Fruit fly (Drosophila melanogaster): ENCODE results near the gene Dip-C.

Gene Dip-C

dm6 chr3R:12425510-12426309 lies 12.2 kb upstream of the Dip-C start, which contains the start of gene Pp1-87B (continued):
- TF ChIP-seq Usf (GFP tag; optimal IDR thresholded peaks at IDR 0.05) (peak; percentile 29), org-1 (GFP tag; optimal IDR thresholded peaks at IDR 0.05) (no peak), lab (GFP tag; optimal IDR thresholded peaks at IDR 0.05) (no peak), CG42726 (GFP tag; IDR thresholded peaks at IDR 0.05; ENCODE audit: partially characterized antibody) (no peak; the same call in 1 of the 2 replicates), peb (GFP tag; IDR thresholded peaks at IDR 0.05) (no peak), NFAT (GFP tag; IDR thresholded peaks at IDR 0.05) (no peak), CG11695 (GFP tag; IDR thresholded peaks at IDR 0.05) (no peak), Ravus (GFP tag; IDR thresholded peaks at IDR 0.05) (no peak), CG9437 (GFP tag; optimal IDR thresholded peaks at IDR 0.05) (peak; percentile 37), pb (GFP tag; optimal IDR thresholded peaks at IDR 0.05) (no peak), CG34422 (GFP tag; IDR thresholded peaks at IDR 0.05) (peak; percentile 31; the same call in 1 of the 3 replicates), dm (GFP tag; optimal IDR thresholded peaks at IDR 0.05) (peak; percentile 89), CG12659 (GFP tag; optimal IDR thresholded peaks at IDR 0.05) (peak; percentile 87), CG4424 (GFP tag; optimal IDR thresholded peaks at IDR 0.05) (peak; percentile 8), PHDP (tag; optimal IDR thresholded peaks at IDR 0.05) (no peak), br (optimal IDR thresholded peaks at IDR 0.05) (no peak), CG9609 (GFP tag; optimal IDR thresholded peaks at IDR 0.05) (peak; percentile 30), CG13424 (tag; optimal IDR thresholded peaks at IDR 0.05) (no peak), al (GFP tag; IDR thresholded peaks at IDR 0.05) (no peak), CG14441 (GFP tag; IDR thresholded peaks at IDR 0.05) (no peak), trem (tag; optimal IDR thresholded peaks at IDR 0.05) (peak; percentile 28), CG6765 (GFP tag; optimal IDR thresholded peaks at IDR 0.05) (no peak), HmgZ (tag; optimal IDR thresholded peaks at IDR 0.05) (peak; percentile 37), BEAF-32 (GFP tag; optimal IDR thresholded peaks at IDR 0.05) (peak; percentile 70), CG8924 (tag; optimal IDR thresholded peaks at IDR 0.05) (peak; percentile 43), gsb (GFP tag; IDR thresholded peaks at IDR 0.05) (no peak), psq (GFP tag; optimal IDR thresholded peaks at IDR 0.05) (no peak), disco-r (GFP tag; optimal IDR thresholded peaks at IDR 0.05) (no peak), Antp (GFP tag; optimal IDR thresholded peaks at IDR 0.05) (no peak), Side (GFP tag; optimal IDR thresholded peaks at IDR 0.05) (peak; percentile 32), Mrtf (GFP tag; IDR thresholded peaks at IDR 0.05) (no peak), run (tag; optimal IDR thresholded peaks at IDR 0.05) (no peak), zfh2 (GFP tag; optimal IDR thresholded peaks at IDR 0.05) (no peak), CG2116 (GFP tag; optimal IDR thresholded peaks at IDR 0.05) (peak; percentile 66), sisA (GFP tag; IDR thresholded peaks at IDR 0.05) (no peak), wek (GFP tag; optimal IDR thresholded peaks at IDR 0.05) (no peak), CG2889 (GFP tag; IDR thresholded peaks at IDR 0.05) (no peak), CG6791 (GFP tag; IDR thresholded peaks at IDR 0.05; ENCODE audit: partially characterized antibody) (peak; percentile 55; the same call in 2 of the 3 replicates), tll (GFP tag; optimal IDR thresholded peaks at IDR 0.05) (peak; percentile 40 to 98), CG11560 (tag; IDR thresholded peaks at IDR 0.05) (peak; percentile 100), CG6854 (GFP tag; optimal IDR thresholded peaks at IDR 0.05) (no peak), CG18011 (GFP tag; optimal IDR thresholded peaks at IDR 0.05) (no peak), CG6683 (GFP tag; optimal IDR thresholded peaks at IDR 0.05) (no peak), row (GFP tag; IDR thresholded peaks at IDR 0.05) (0 out of 3 replicates have a peak, but pooled peaks have one; percentile 10), CG16863 (GFP tag; optimal IDR thresholded peaks at IDR 0.05) (no peak), grau (tag; optimal IDR thresholded peaks at IDR 0.05) (no peak), schlank (tag; optimal IDR thresholded peaks at IDR 0.05) (no peak), hkb (optimal IDR thresholded peaks at IDR 0.05) (peak; percentile 92), hkb (GFP tag; IDR thresholded peaks at IDR 0.05) (no peak), vvl (GFP tag; IDR thresholded peaks at IDR 0.05) (peak; percentile 25; the same call in 1 of the 2 replicates)
